Fruit fly (Drosophila melanogaster) whole organism, prepupa: ENCODE results near the gene fru.

ENCODE experiments used
- CG10631 ChIP-seq: fragments of 200-800 bp; sonication (Bioruptor generic); optimal IDR thresholded peaks from 2 replicates; lab custom pipeline; 2016; ENCODE audit warnings: missing biosample characterization, missing genetic modification characterization
- CG10669 ChIP-seq: fragments of 200-800 bp; sonication (Bioruptor generic); optimal IDR thresholded peaks from 3 replicates; lab custom pipeline; 2018; ENCODE audit warnings: missing biosample characterization, mild to moderate bottlenecking, missing genetic modification characterization, moderate library complexity
- CG11902 ChIP-seq: fragments of 200-800 bp; sonication (Bioruptor generic); optimal IDR thresholded peaks from 3 replicates; lab custom pipeline; 2016; ENCODE audit warnings: missing biosample characterization, missing genetic modification characterization
- CG15336 ChIP-seq: fragments of 200-800 bp; sonication (Bioruptor generic); IDR thresholded peaks from 2 replicates; pipeline ENCODE4 v1.3.6; 2022; ENCODE audit warnings: missing biosample characterization, missing genetic modification characterization
- CG16779 ChIP-seq: fragments of 200-800 bp; sonication (Bioruptor generic); optimal IDR thresholded peaks from 3 replicates; lab custom pipeline; 2017; ENCODE audit warnings: missing biosample characterization, mild to moderate bottlenecking, missing genetic modification characterization
- CG3032 ChIP-seq: fragments of 200-800 bp; optimal IDR thresholded peaks from 2 replicates; lab custom pipeline; 2019; ENCODE audit warnings: missing biosample characterization, mild to moderate bottlenecking, missing genetic modification characterization, moderate library complexity
- CG32006 ChIP-seq: fragments of 200-800 bp; sonication (Bioruptor generic); optimal IDR thresholded peaks from 3 replicates; lab custom pipeline; 2017; ENCODE audit warnings: missing biosample characterization, mild to moderate bottlenecking, missing genetic modification characterization
- CG3919 ChIP-seq: fragments of 200-800 bp; sonication (Bioruptor generic); optimal IDR thresholded peaks from 3 replicates; lab custom pipeline; 2016; ENCODE audit warnings: missing biosample characterization, missing genetic modification characterization
- CG4318 ChIP-seq: fragments of 200-800 bp; sonication (Bioruptor generic); optimal IDR thresholded peaks from 3 replicates; lab custom pipeline; 2017; ENCODE audit warnings: missing biosample characterization, mild to moderate bottlenecking, missing genetic modification characterization
- CG6163 ChIP-seq: fragments of 200-800 bp; sonication (Bioruptor generic); IDR thresholded peaks from 3 replicates; pipeline ENCODE4 v1.3.6; 2022; ENCODE audit warnings: missing biosample characterization, missing genetic modification characterization
- CG6276 ChIP-seq: fragments of 200-800 bp; sonication (Bioruptor generic); optimal IDR thresholded peaks from 2 replicates; lab custom pipeline; 2017; ENCODE audit warnings: missing biosample characterization, mild to moderate bottlenecking, missing genetic modification characterization
- CG6808 ChIP-seq: fragments of 200-800 bp; sonication (Bioruptor generic); optimal IDR thresholded peaks from 3 replicates; lab custom pipeline; 2017; ENCODE audit warnings: missing biosample characterization, missing genetic modification characterization, mild to moderate bottlenecking, moderate library complexity, missing genetic modification reagents
- CG6854 ChIP-seq: fragments of 200-800 bp; sonication (Bioruptor generic); optimal IDR thresholded peaks from 2 replicates; lab custom pipeline; 2017; ENCODE audit warnings: missing biosample characterization, mild to moderate bottlenecking, missing genetic modification characterization
- CG8119 ChIP-seq: fragments of 200-800 bp; sonication (Bioruptor generic); IDR thresholded peaks from 3 replicates; pipeline ENCODE4 v1.3.6; 2022; ENCODE audit warnings: missing biosample characterization, missing genetic modification characterization
- CG8319 ChIP-seq: fragments of 200-800 bp; sonication (Bioruptor generic); optimal IDR thresholded peaks from 3 replicates; lab custom pipeline; 2016; ENCODE audit warnings: missing biosample characterization, missing genetic modification characterization
- CG8632 ChIP-seq: fragments of 200-800 bp; sonication (Bioruptor generic); optimal IDR thresholded peaks from 3 replicates; lab custom pipeline; 2016; ENCODE audit warnings: missing biosample characterization, missing genetic modification characterization
- CG9139 ChIP-seq: fragments of 200-800 bp; sonication (Bioruptor generic); optimal IDR thresholded peaks from 3 replicates; lab custom pipeline; 2017; ENCODE audit warnings: missing biosample characterization, mild to moderate bottlenecking, missing genetic modification characterization
- Eip78C ChIP-seq: fragments of 200-800 bp; sonication (Bioruptor generic); peaks from one replicate; lab custom pipeline; 2016; ENCODE audit warnings: missing biosample characterization, missing genetic modification characterization
- Ets21C ChIP-seq: fragments of 200-800 bp; sonication (Bioruptor generic); optimal IDR thresholded peaks from 3 replicates; lab custom pipeline; 2016; ENCODE audit warnings: missing biosample characterization, missing genetic modification characterization
- Ets96B ChIP-seq: fragments of 200-800 bp; optimal IDR thresholded peaks from 2 replicates; lab custom pipeline; 2019; ENCODE audit warnings: missing biosample characterization, mild to moderate bottlenecking, missing genetic modification characterization, moderate library complexity
- Hr39 ChIP-seq: fragments of 200-800 bp; sonication (Bioruptor generic); optimal IDR thresholded peaks from 2 replicates; lab custom pipeline; 2016; ENCODE audit warnings: missing biosample characterization, missing genetic modification characterization
- Hr4 ChIP-seq: fragments of 200-800 bp; sonication (Bioruptor generic); optimal IDR thresholded peaks from 3 replicates; lab custom pipeline; 2016; ENCODE audit warnings: missing biosample characterization, missing genetic modification characterization
- Lpt ChIP-seq: fragments of 200-800 bp; sonication (Bioruptor generic); optimal IDR thresholded peaks from 3 replicates; lab custom pipeline; 2016; ENCODE audit warnings: missing biosample characterization, missing genetic modification characterization
- Met ChIP-seq: fragments of 200-800 bp; sonication (Bioruptor generic); optimal IDR thresholded peaks from 3 replicates; lab custom pipeline; 2016; ENCODE audit warnings: missing biosample characterization, missing genetic modification characterization
- OdsH ChIP-seq: fragments of 200-800 bp; sonication (Bioruptor generic); optimal IDR thresholded peaks from 3 replicates; lab custom pipeline; 2016; ENCODE audit warnings: missing biosample characterization, missing genetic modification characterization
- Smox ChIP-seq: fragments of 200-800 bp; sonication (Bioruptor generic); optimal IDR thresholded peaks from 3 replicates; lab custom pipeline; 2016; ENCODE audit warnings: missing biosample characterization, missing genetic modification characterization
- Sox14 ChIP-seq: fragments of 200-800 bp; sonication (Bioruptor generic); optimal IDR thresholded peaks from 3 replicates; lab custom pipeline; 2016; ENCODE audit warnings: missing biosample characterization, missing genetic modification characterization
- Sox15 ChIP-seq: fragments of 200-800 bp; sonication (Bioruptor generic); optimal IDR thresholded peaks from 3 replicates; lab custom pipeline; 2016; ENCODE audit warnings: missing biosample characterization, missing genetic modification characterization
- achi ChIP-seq: fragments of 200-800 bp; sonication (Bioruptor generic); optimal IDR thresholded peaks from 3 replicates; lab custom pipeline; 2016; ENCODE audit warnings: missing biosample characterization, missing genetic modification characterization
- dac ChIP-seq: fragments of 200-800 bp; sonication (Bioruptor generic); optimal IDR thresholded peaks from 2 replicates; lab custom pipeline; 2017; ENCODE audit warnings: missing biosample characterization, mild to moderate bottlenecking, missing genetic modification characterization
- fd85E ChIP-seq: fragments of 200-800 bp; sonication (Bioruptor generic); optimal IDR thresholded peaks from 3 replicates; lab custom pipeline; 2016; ENCODE audit warnings: missing biosample characterization, missing genetic modification characterization
- fkh ChIP-seq: fragments of 200-800 bp; sonication (Bioruptor generic); optimal IDR thresholded peaks from 3 replicates; lab custom pipeline; 2017; ENCODE audit warnings: missing biosample characterization, mild to moderate bottlenecking, missing genetic modification characterization, moderate library complexity
- lz ChIP-seq: fragments of 200-800 bp; sonication (Bioruptor generic); optimal IDR thresholded peaks from 3 replicates; lab custom pipeline; 2016; ENCODE audit warnings: missing biosample characterization, missing genetic modification characterization
- net ChIP-seq: fragments of 200-800 bp; sonication (Bioruptor generic); optimal IDR thresholded peaks from 3 replicates; lab custom pipeline; 2016; ENCODE audit warnings: missing biosample characterization, missing genetic modification characterization
- salr ChIP-seq, 2 experiments: fragments of 200-800 bp; sonication (Bioruptor generic); optimal IDR thresholded peaks; 3 replicates each; lab custom pipeline; 2016 to 2018; ENCODE audit warnings: missing biosample characterization in 2 of 2, missing genetic modification characterization in 2 of 2, mild to moderate bottlenecking in 1 of 2
- spab ChIP-seq: fragments of 200-800 bp; sonication (Bioruptor generic); optimal IDR thresholded peaks from 2 replicates; lab custom pipeline; 2017; ENCODE audit warnings: missing biosample characterization, mild to moderate bottlenecking, missing genetic modification characterization, missing genetic modification reagents
- ss ChIP-seq, 2 experiments: fragments of 200-800 bp; sonication (Bioruptor generic); optimal IDR thresholded peaks; 2 replicates in 1 of 2; 3 replicates in 1 of 2; lab custom pipeline; 2017 to 2018; ENCODE audit warnings: mild to moderate bottlenecking in 2 of 2, missing biosample characterization in 2 of 2, missing genetic modification characterization in 2 of 2, moderate library complexity in 1 of 2
- svp ChIP-seq: fragments of 200-800 bp; sonication (Bioruptor generic); peaks from one replicate; lab custom pipeline; 2016; ENCODE audit warnings: missing biosample characterization, missing genetic modification characterization
- topi ChIP-seq: fragments of 200-800 bp; sonication (Bioruptor generic); optimal IDR thresholded peaks from 3 replicates; lab custom pipeline; 2016; ENCODE audit warnings: missing biosample characterization, missing genetic modification characterization
- vri ChIP-seq: fragments of 200-800 bp; sonication (Bioruptor generic); optimal IDR thresholded peaks from 3 replicates; lab custom pipeline; 2016; ENCODE audit warnings: missing biosample characterization, mild to moderate bottlenecking, missing genetic modification characterization

Gene fru

DNA sequence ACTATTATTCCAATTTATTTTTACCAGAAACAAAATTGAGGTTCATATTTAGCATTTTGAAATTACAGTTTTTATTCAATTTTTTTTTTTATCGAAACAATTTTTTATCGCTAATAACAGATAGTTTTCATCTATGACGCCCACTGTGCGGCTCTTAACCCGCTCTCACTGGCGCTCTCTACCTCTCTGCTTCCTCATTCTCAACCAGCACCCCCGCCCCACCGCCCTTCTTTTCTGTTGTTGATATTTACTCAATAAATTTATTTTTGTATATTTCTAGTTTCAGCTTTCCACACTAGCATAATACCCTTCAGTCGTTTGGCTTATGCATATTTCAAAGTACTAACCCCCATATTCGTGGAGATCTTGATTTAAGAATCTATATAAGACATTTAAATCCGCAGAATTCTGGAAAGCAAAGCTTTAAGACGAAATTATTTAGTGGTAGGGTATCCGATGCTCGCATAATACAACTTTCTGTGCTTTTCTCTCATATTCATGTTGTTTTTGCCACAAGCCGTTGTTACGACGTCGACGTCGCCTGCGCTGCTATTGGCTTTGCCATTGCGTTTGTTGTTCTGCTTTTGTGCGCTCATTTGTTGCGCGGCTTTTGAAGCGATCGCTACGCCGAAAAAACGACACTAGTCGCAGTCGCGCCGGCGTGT, 38.6 kb upstream of the fru start (continued):
- TF ChIP-seq Hr39 (peak; percentile 84), Met (GFP tag; lab: Kevin White, UChicago) (peak; percentile 89), CG10669 (peak; percentile 94), CG8632 (GFP tag; lab: Kevin White, UChicago) (peak; percentile 78), fd85E (GFP tag; lab: Kevin White, UChicago) (no peak), lz (peak; percentile 85), Ets21C (GFP tag; lab: Kevin White, UChicago) (peak; percentile 61), Hr4 (GFP tag; lab: Kevin White, UChicago) (peak; percentile 93), salr (GFP tag; optimal IDR thresholded peaks at IDR 0.05; lab: Kevin White, UChicago) (peak; percentile 86 to 90), ss (GFP tag; optimal IDR thresholded peaks at IDR 0.05; lab: Kevin White, UChicago) (peak; percentile 85 to 86), Eip78C (GFP tag; lab: Kevin White, UChicago) (peak; percentile 96), Ets96B (tag; lab: Kevin White, UChicago) (peak; percentile 94), CG8119 (peak; percentile 92), CG32006 (GFP tag; lab: Kevin White, UChicago) (peak; percentile 95), achi (GFP tag; lab: Kevin White, UChicago) (peak; percentile 87), fkh (peak; percentile 100), CG3032 (tag; lab: Kevin White, UChicago) (peak; percentile 91), topi (peak; percentile 81), OdsH (GFP tag; lab: Kevin White, UChicago) (peak; percentile 92), CG16779 (tag; lab: Kevin White, UChicago) (peak; percentile 86), CG6808 (GFP tag; lab: Kevin White, UChicago) (peak; percentile 85), CG15336 (GFP tag; lab: Robert Waterston, UW) (peak; percentile 90), CG11902 (GFP tag; lab: Kevin White, UChicago) (peak; percentile 83), spab (GFP tag; lab: Kevin White, UChicago) (peak; percentile 88), CG6276 (GFP tag; lab: Kevin White, UChicago) (peak; percentile 84), svp (GFP tag; lab: Kevin White, UChicago) (peak; percentile 89), CG3919 (GFP tag; lab: Kevin White, UChicago) (peak; percentile 94), CG4318 (GFP tag; lab: Kevin White, UChicago) (peak; percentile 84), dac (GFP tag; lab: Kevin White, UChicago) (peak; percentile 83), Sox15 (GFP tag; lab: Kevin White, UChicago) (peak; percentile 82), CG8319 (GFP tag; lab: Kevin White, UChicago) (peak; percentile 82)

DNA sequence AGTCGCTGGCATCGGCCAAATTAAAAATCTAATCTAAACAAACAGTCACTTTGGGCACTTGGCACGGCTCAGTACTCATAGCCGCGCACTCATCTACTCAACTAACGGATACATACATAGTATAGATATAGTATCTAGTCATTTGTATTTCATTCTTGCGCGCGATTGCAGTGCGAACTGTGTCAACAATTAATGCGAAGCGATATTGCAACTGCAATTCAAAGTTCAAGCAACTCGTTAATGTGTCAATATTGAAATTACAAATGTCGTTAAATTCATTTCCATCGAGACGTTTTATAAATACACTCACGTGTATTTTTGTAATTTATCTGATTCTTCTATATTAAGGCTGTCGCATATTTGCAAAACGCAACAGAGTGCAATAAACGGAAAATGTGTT, 36.9 kb upstream of the fru start:
- TF ChIP-seq vri (GFP tag; lab: Kevin White, UChicago) (peak; percentile 27), CG6163 (GFP tag; lab: Robert Waterston, UW) (0 out of 3 replicates have a peak, but pooled peaks have one; percentile 11), achi (GFP tag; lab: Kevin White, UChicago) (no peak), CG15336 (GFP tag; lab: Robert Waterston, UW) (no peak), CG6808 (GFP tag; lab: Kevin White, UChicago) (peak; percentile 5), CG3032 (tag; lab: Kevin White, UChicago) (no peak), Smox (GFP tag; lab: Kevin White, UChicago) (no peak), CG9139 (no peak), CG16779 (tag; lab: Kevin White, UChicago) (no peak), dac (GFP tag; lab: Kevin White, UChicago) (no peak)
- TF ChIP-seq, all 60 proteins: peak for 3

DNA sequence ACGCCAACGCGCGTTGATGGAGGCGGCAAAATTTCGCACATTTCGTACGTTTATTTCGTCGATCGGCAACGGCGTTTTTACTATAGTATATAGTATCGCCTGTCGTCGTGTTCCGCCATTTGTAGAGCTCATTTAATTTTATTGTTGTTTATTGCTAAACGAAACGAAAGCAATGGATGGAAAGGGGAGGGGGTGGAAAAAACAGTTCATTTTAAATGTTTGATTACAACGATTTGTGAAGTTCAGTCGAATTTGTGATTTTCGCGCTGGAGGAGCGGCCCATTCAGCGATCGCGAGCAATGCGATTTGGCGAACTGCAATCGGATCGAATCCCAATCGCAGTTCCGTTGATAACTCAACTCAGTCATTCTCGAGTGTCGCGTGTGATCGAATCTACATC, 35.6 kb upstream of the fru start:
- no peak for TF ChIP-seq CG10669
- no peak for TF ChIP-seq Lpt (GFP tag; lab: Kevin White, UChicago)
- no peak for TF ChIP-seq net (GFP tag; lab: Kevin White, UChicago)
- TF ChIP-seq CG6854 (GFP tag; lab: Kevin White, UChicago), result no peak
- TF ChIP-seq Sox14 (GFP tag; lab: Kevin White, UChicago), result no peak
- no peak for TF ChIP-seq CG10631 (GFP tag; lab: Kevin White, UChicago)
- TF ChIP-seq CG6276 (GFP tag; lab: Kevin White, UChicago), result no peak
- no peak for TF ChIP-seq CG3032 (tag; lab: Kevin White, UChicago)
